Worm (Caenorhabditis elegans) whole organism, L4 larva: ENCODE measurements around the gene C41G6.12.

Experiments
- F26F4.8 ChIP-seq: fragments of 200-800 bp; sonication (Bioruptor generic); conservative IDR thresholded peaks from 2 replicates; pipeline ENCODE4 v1.3.6; 2022; ENCODE audit warnings: missing genetic modification characterization, missing compliant biosample characterization
- egl-27 ChIP-seq: sonication (generic microtip); optimal IDR thresholded peaks from 3 replicates; lab custom pipeline; 2017; ENCODE audit warnings: missing biosample characterization, missing genetic modification reagents, missing genetic modification characterization
- jun-1 ChIP-seq: fragments of 150-350 bp; optimal IDR thresholded peaks from 2 replicates; lab custom pipeline; 2014; ENCODE audit warnings: missing biosample characterization, missing genetic modification reagents, missing genetic modification characterization
- lin-15B ChIP-seq: fragments of 150-350 bp; sonication (generic microtip); optimal IDR thresholded peaks from 3 replicates; lab custom pipeline; 2014; ENCODE audit warnings: missing biosample characterization, missing genetic modification characterization
- lin-29 ChIP-seq: fragments of 200-800 bp; sonication (Bioruptor generic); IDR thresholded peaks from 2 replicates; pipeline ENCODE4 v1.3.6; 2022; ENCODE audit warnings: missing genetic modification reagents, missing genetic modification characterization, missing compliant biosample characterization
- nhr-76 ChIP-seq: fragments of 150-350 bp; optimal IDR thresholded peaks from 2 replicates; lab custom pipeline; 2014; ENCODE audit warnings: missing biosample characterization, missing genetic modification characterization
- pqm-1 ChIP-seq: sonication (generic microtip); optimal IDR thresholded peaks from 2 replicates; lab custom pipeline; 2017; ENCODE audit warnings: missing biosample characterization, missing genetic modification characterization
- skn-1 ChIP-seq: fragments of 150-350 bp; optimal IDR thresholded peaks from 2 replicates; lab custom pipeline; 2014; ENCODE audit warnings: missing biosample characterization, missing genetic modification characterization
- snpc-4 ChIP-seq: fragments of 150-350 bp; optimal IDR thresholded peaks from 2 replicates; lab custom pipeline; 2014; ENCODE audit warnings: missing biosample characterization, missing genetic modification characterization
- unc-130 ChIP-seq: sonication (generic microtip); optimal IDR thresholded peaks from 2 replicates; lab custom pipeline; 2016; ENCODE audit warnings: missing genetic modification reagents, missing genetic modification characterization, missing compliant biosample characterization
- zag-1 ChIP-seq: fragments of 150-350 bp; optimal IDR thresholded peaks from 2 replicates; lab custom pipeline; 2014; ENCODE audit warnings: missing biosample characterization, missing genetic modification characterization

- TF ChIP-seq zag-1 (no peak), lin-15B (tag; lab: Kevin White, UChicago) (no peak), snpc-4 (tag; lab: Kevin White, UChicago) (no peak), egl-27 (tag; lab: Kevin White, UChicago) (no peak), F26F4.8 (no peak), nhr-76 (tag; lab: Kevin White, UChicago) (no peak), pqm-1 (no peak), skn-1 (no peak), unc-130 (GFP tag; lab: Kevin White, UChicago) (no peak), jun-1 (tag; lab: Kevin White, UChicago) (no peak), lin-29 (GFP tag; lab: Robert Waterston, UW) (no peak)
Observed at ce11 chrV:15193909-15194308, 13.7 kb downstream of the C41G6.12 start, which contains the start of gene Y75B12B.13.
